Fruit fly (Drosophila melanogaster) whole organism, pupa: ENCODE measurements around the gene kra.
A peak's percentile ranks its signal among the peaks of the same experiment; 100 is the strongest.

Experiments used
- CG10348 ChIP-seq: fragments of 200-800 bp; sonication (Bioruptor generic); IDR thresholded peaks from 2 replicates; pipeline ENCODE4 v1.3.6; 2022; ENCODE audit warnings: missing biosample characterization, missing genetic modification characterization
- CG12605 ChIP-seq: fragments of 200-800 bp; sonication (Bioruptor generic); IDR thresholded peaks from 2 replicates; pipeline ENCODE4 v1.3.6; 2022; ENCODE audit warnings: missing biosample characterization, missing genetic modification characterization
- CG13204 ChIP-seq: fragments of 200-800 bp; sonication (Bioruptor generic); optimal IDR thresholded peaks from 2 replicates; lab custom pipeline; 2018; ENCODE audit warnings: missing biosample characterization, mild to moderate bottlenecking, missing genetic modification characterization, moderate library complexity
- CG14655 ChIP-seq: fragments of 200-800 bp; sonication (Bioruptor generic); optimal IDR thresholded peaks from 3 replicates; lab custom pipeline; 2017; ENCODE audit warnings: mild to moderate bottlenecking, missing biosample characterization, missing genetic modification reagents, missing genetic modification characterization
- CG15710 ChIP-seq: fragments of 200-800 bp; sonication (Bioruptor generic); optimal IDR thresholded peaks from 2 replicates; lab custom pipeline; 2018; ENCODE audit warnings: missing biosample characterization, mild to moderate bottlenecking, missing genetic modification characterization, moderate library complexity
- CG17806 ChIP-seq: fragments of 200-800 bp; sonication (Bioruptor generic); optimal IDR thresholded peaks from 2 replicates; lab custom pipeline; 2018; ENCODE audit warnings: missing biosample characterization, mild to moderate bottlenecking, missing genetic modification characterization, moderate library complexity
- CG32121 ChIP-seq: fragments of 200-800 bp; sonication (Bioruptor generic); IDR thresholded peaks from 2 replicates; pipeline ENCODE4 v1.3.6; 2022; ENCODE audit warnings: missing biosample characterization, missing genetic modification characterization
- CG34367 ChIP-seq: fragments of 200-800 bp; sonication (Bioruptor generic); optimal IDR thresholded peaks from 2 replicates; lab custom pipeline; 2018; ENCODE audit warnings: missing biosample characterization, mild to moderate bottlenecking, missing genetic modification characterization
- CG4496 ChIP-seq: fragments of 200-800 bp; sonication (Bioruptor generic); IDR thresholded peaks from 3 replicates; pipeline ENCODE4 v1.3.6; 2022; ENCODE audit warnings: missing biosample characterization, missing genetic modification characterization
- CG8159 ChIP-seq: fragments of 200-800 bp; sonication (Bioruptor generic); optimal IDR thresholded peaks from 3 replicates; lab custom pipeline; 2018; ENCODE audit warnings: missing biosample characterization, mild to moderate bottlenecking, missing genetic modification characterization, moderate library complexity
- CG8301 ChIP-seq: fragments of 200-800 bp; sonication (Bioruptor generic); optimal IDR thresholded peaks from 2 replicates; lab custom pipeline; 2018; ENCODE audit warnings: missing biosample characterization, mild to moderate bottlenecking, missing genetic modification characterization
- CG9948 ChIP-seq: fragments of 200-800 bp; sonication (Bioruptor generic); optimal IDR thresholded peaks from 2 replicates; lab custom pipeline; 2018; ENCODE audit warnings: missing biosample characterization, mild to moderate bottlenecking, missing genetic modification characterization, moderate library complexity
- D1 ChIP-seq: fragments of 200-800 bp; sonication (Bioruptor generic); optimal IDR thresholded peaks from 2 replicates; lab custom pipeline; 2018; ENCODE audit warnings: missing biosample characterization, mild to moderate bottlenecking, missing genetic modification characterization, moderate library complexity
- EcR ChIP-seq: fragments of 200-800 bp; sonication (Bioruptor generic); optimal IDR thresholded peaks from 3 replicates; lab custom pipeline; 2019; ENCODE audit warnings: missing biosample characterization, missing genetic modification characterization, mild to moderate bottlenecking, moderate library complexity, missing genetic modification reagents
- Ets98B ChIP-seq: fragments of 200-800 bp; sonication (Bioruptor generic); IDR thresholded peaks from 2 replicates; pipeline ENCODE4 v1.3.6; 2022; ENCODE audit warnings: missing biosample characterization, missing genetic modification characterization
- Pif1A ChIP-seq: fragments of 200-800 bp; sonication (Bioruptor generic); optimal IDR thresholded peaks from 3 replicates; lab custom pipeline; 2016; ENCODE audit warnings: missing biosample characterization, missing genetic modification characterization
- Pif1B ChIP-seq: fragments of 200-800 bp; sonication (Bioruptor generic); optimal IDR thresholded peaks from 3 replicates; lab custom pipeline; 2016; ENCODE audit warnings: missing biosample characterization, missing genetic modification characterization
- Snoo ChIP-seq: fragments of 200-800 bp; sonication (Bioruptor generic); optimal IDR thresholded peaks from 3 replicates; lab custom pipeline; 2017; ENCODE audit warnings: missing biosample characterization, mild to moderate bottlenecking, missing genetic modification characterization, inconsistent platforms
- fd96Ca ChIP-seq: fragments of 200-800 bp; sonication (Bioruptor generic); IDR thresholded peaks from 3 replicates; pipeline ENCODE4 v1.3.6; 2022; ENCODE audit warnings: missing biosample characterization, missing genetic modification characterization
- gl ChIP-seq: fragments of 200-800 bp; sonication (Bioruptor generic); optimal IDR thresholded peaks from 2 replicates; lab custom pipeline; 2018; ENCODE audit warnings: missing biosample characterization, mild to moderate bottlenecking, missing genetic modification characterization
- rn ChIP-seq: fragments of 200-800 bp; sonication (Bioruptor generic); IDR thresholded peaks from 2 replicates; pipeline ENCODE4 v1.3.6; 2022; ENCODE audit warnings: missing biosample characterization, missing genetic modification characterization

The kra gene

dm6 chr3R:5601044-5601523, at the start of gene kra, which contains the start of gene SecS:
TSS of gene kra (minus strand) at chr3R:5601136.
TSS of gene SecS (plus strand) at chr3R:5601433.
- TF ChIP-seq CG15710 (tag; lab: Kevin White, UChicago): peak; percentile 38
- no peak for TF ChIP-seq CG12605 (GFP tag; lab: Robert Waterston, UW)
- peak; percentile 32 for TF ChIP-seq CG8159
- TF ChIP-seq CG10348: no peak
- TF ChIP-seq CG14655 (GFP tag; lab: Kevin White, UChicago): no peak
- no peak for TF ChIP-seq EcR (GFP tag; lab: Kevin White, UChicago)
- no peak for TF ChIP-seq D1 (tag; lab: Kevin White, UChicago)
- TF ChIP-seq CG9948: peak; percentile 40
- peak; percentile 11 for TF ChIP-seq CG8301 (tag; lab: Kevin White, UChicago)
- TF ChIP-seq fd96Ca: no peak
- no peak for TF ChIP-seq CG32121 (GFP tag; lab: Robert Waterston, UW)
- TF ChIP-seq gl (tag; lab: Kevin White, UChicago): no peak
- TF ChIP-seq Pif1A (GFP tag; lab: Kevin White, UChicago): no peak
- peak; percentile 29 for TF ChIP-seq CG17806 (tag; lab: Kevin White, UChicago)
- peak; percentile 11 for TF ChIP-seq CG34367 (tag; lab: Kevin White, UChicago)
- no peak for TF ChIP-seq CG13204
- TF ChIP-seq rn (GFP tag; lab: Robert Waterston, UW): no peak
- TF ChIP-seq CG4496 (GFP tag; lab: Robert Waterston, UW): no peak
- no peak for TF ChIP-seq Pif1B
- TF ChIP-seq Snoo (tag; lab: Kevin White, UChicago): peak; percentile 35
- no peak for TF ChIP-seq Ets98B (GFP tag; lab: Robert Waterston, UW)

DNA sequence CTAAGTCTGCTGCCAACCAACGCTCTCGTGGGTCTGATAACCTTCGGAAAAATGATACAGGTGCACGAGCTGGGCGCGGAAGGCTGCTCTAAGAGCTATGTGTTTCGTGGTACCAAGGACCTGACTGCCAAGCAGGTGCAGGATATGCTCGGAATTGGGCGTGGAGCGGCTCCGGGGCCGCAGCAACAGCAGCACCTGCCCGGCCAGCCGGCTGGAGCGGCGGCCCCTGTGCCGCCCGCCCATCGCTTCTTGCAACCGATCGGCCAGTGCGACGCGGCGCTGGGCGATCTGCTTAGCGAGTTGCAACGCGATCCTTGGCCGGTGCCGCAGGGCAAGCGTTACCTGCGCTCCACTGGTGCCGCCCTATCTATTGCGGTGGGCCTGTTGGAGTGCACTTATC, 49.0 kb upstream of the kra start:
- TF ChIP-seq fd96Ca: no peak
- no peak for TF ChIP-seq CG12605 (GFP tag; lab: Robert Waterston, UW)
- TF ChIP-seq Pif1A (GFP tag; lab: Kevin White, UChicago): no peak
- no peak for TF ChIP-seq rn (GFP tag; lab: Robert Waterston, UW)
- no peak for TF ChIP-seq CG8159
- no peak for TF ChIP-seq EcR (GFP tag; lab: Kevin White, UChicago)
- no peak for TF ChIP-seq CG13204
- no peak for TF ChIP-seq CG34367 (tag; lab: Kevin White, UChicago)
- no peak for TF ChIP-seq Pif1B
- TF ChIP-seq Snoo (tag; lab: Kevin White, UChicago): no peak
- no peak for TF ChIP-seq CG32121 (GFP tag; lab: Robert Waterston, UW)
- TF ChIP-seq CG17806 (tag; lab: Kevin White, UChicago): no peak
- TF ChIP-seq Ets98B (GFP tag; lab: Robert Waterston, UW): no peak
- no peak for TF ChIP-seq CG9948
- no peak for TF ChIP-seq CG14655 (GFP tag; lab: Kevin White, UChicago)
- no peak for TF ChIP-seq gl (tag; lab: Kevin White, UChicago)
- TF ChIP-seq CG4496 (GFP tag; lab: Robert Waterston, UW): no peak

dm6 chr3R:5648569-5649476, 47.9 kb upstream of the kra start, which contains the start of the genes MTA1-like and Sec23:
TSS of gene MTA1-like (minus strand) at chr3R:5648738.
TSS of gene Sec23 (plus strand) at chr3R:5649065.
- TF ChIP-seq CG8159: peak; percentile 63
- no peak for TF ChIP-seq CG12605 (GFP tag; lab: Robert Waterston, UW)
- peak; percentile 44 for TF ChIP-seq CG15710 (tag; lab: Kevin White, UChicago)
- no peak for TF ChIP-seq CG32121 (GFP tag; lab: Robert Waterston, UW)
- peak; percentile 13; the same call in 2 of the 3 replicates for TF ChIP-seq fd96Ca
- TF ChIP-seq Snoo (tag; lab: Kevin White, UChicago): peak; percentile 39
- peak; percentile 61 for TF ChIP-seq Pif1B
- no peak; the same call in 1 of the 2 replicates for TF ChIP-seq Ets98B (GFP tag; lab: Robert Waterston, UW)
- TF ChIP-seq CG34367 (tag; lab: Kevin White, UChicago): no peak
- no peak for TF ChIP-seq CG10348
- peak; percentile 22 for TF ChIP-seq CG17806 (tag; lab: Kevin White, UChicago)
- TF ChIP-seq CG8301 (tag; lab: Kevin White, UChicago): peak; percentile 9
- no peak for TF ChIP-seq D1 (tag; lab: Kevin White, UChicago)
- peak; percentile 33 for TF ChIP-seq CG9948
- TF ChIP-seq CG14655 (GFP tag; lab: Kevin White, UChicago): no peak
- TF ChIP-seq CG13204: no peak
- peak; percentile 47; the same call in 1 of the 3 replicates for TF ChIP-seq CG4496 (GFP tag; lab: Robert Waterston, UW)
- TF ChIP-seq rn (GFP tag; lab: Robert Waterston, UW): no peak
- TF ChIP-seq Pif1A (GFP tag; lab: Kevin White, UChicago): peak; percentile 43
- TF ChIP-seq gl (tag; lab: Kevin White, UChicago): no peak
- no peak for TF ChIP-seq EcR (GFP tag; lab: Kevin White, UChicago)
- TF ChIP-seq, all 21 proteins: peak for 10

DNA sequence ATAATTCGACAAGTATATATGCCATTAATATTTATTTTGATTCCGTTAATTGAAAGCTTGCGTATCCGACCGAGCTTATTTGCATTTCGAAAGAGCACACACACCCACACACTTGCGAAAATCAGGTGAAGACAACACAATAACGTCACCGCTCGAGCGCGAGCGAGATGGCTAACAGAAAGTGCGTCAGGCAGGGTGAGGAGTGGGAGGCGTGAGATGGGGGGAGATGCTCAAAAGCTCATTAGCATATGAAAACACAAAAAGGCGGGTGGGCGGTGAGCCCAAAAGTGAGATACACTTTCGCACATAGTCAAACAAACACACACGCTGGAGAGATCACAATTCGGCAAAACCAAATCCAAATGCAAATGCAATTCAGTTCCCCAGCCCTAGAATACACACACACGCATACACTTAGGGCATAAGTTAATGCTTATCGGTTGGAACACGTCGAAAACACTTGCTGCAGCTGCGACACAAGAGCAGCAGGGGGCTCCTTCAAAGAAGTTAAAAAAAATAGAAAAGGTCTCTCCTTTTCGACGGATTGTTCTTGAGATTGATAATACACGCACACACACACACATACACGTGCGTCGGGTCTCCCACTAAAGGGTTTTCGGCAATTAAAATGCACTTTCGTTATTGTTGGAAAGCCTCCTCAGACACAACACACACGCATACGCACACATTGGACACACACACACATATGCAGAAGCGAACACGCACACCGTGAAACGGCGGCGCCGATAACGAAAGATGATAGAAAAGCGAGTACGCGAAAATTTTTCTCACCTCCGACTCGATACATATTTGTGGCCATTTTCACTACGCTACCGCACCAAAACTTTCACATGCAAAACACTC, 47.0 kb upstream of the kra start:
- TF ChIP-seq CG14655 (GFP tag; lab: Kevin White, UChicago) (no peak), Ets98B (GFP tag; lab: Robert Waterston, UW) (no peak), Snoo (tag; lab: Kevin White, UChicago) (no peak), fd96Ca (no peak), CG32121 (GFP tag; lab: Robert Waterston, UW) (0 out of 2 replicates have a peak, but pooled peaks have one; percentile 41), CG34367 (tag; lab: Kevin White, UChicago) (no peak), Pif1A (GFP tag; lab: Kevin White, UChicago) (no peak), Pif1B (no peak), CG12605 (GFP tag; lab: Robert Waterston, UW) (no peak), CG4496 (GFP tag; lab: Robert Waterston, UW) (0 out of 3 replicates have a peak, but pooled peaks have one; percentile 21), EcR (GFP tag; lab: Kevin White, UChicago) (no peak), CG13204 (no peak)
